Worm (Caenorhabditis elegans): ENCODE data around the gene Y48G9A.9.

Y48G9A.9 gene

DNA sequence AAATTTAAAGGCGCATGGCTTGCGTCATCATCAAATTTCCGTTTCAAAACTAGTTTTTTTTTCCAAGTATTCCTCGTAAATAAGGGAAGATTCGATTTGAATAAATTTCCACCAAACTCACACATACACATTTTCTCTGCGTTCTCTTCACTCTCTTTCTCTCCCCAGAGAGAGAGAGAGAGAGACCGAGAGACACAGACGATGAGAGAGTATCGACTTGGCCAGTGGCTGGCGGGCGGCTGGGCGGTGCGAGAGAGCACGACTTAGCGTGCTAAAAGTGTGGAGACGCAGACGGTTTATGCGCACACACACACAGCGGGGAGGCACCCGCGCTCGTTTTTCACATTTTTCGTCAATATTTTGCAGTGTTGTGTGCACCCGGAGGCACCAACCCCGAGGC is 8.3 kb downstream of the Y48G9A.9 start:
- TF ChIP-seq php-3 (GFP tag; IDR thresholded peaks at IDR 0.05) (peak; percentile 44; the same call in 1 of the 2 replicates), nhr-48 (tag; optimal IDR thresholded peaks at IDR 0.05) (peak; percentile 59), fkh-10 (GFP tag; optimal IDR thresholded peaks at IDR 0.05) (peak; percentile 79), nhr-28 (tag; optimal IDR thresholded peaks at IDR 0.05) (peak; percentile 28), mes-2 (tag; optimal IDR thresholded peaks at IDR 0.05; ENCODE audit: poor library complexity, severe bottlenecking) (peak; percentile 65), ceh-28 (tag; optimal IDR thresholded peaks at IDR 0.05) (peak; percentile 71), T26A8.4 (GFP tag; IDR thresholded peaks at IDR 0.05) (peak; percentile 66), mdl-1 (tag; optimal IDR thresholded peaks at IDR 0.05) (peak in 1 of 2 experiments; percentile 66), F49E8.2 (tag; optimal IDR thresholded peaks at IDR 0.05; ENCODE audit: borderline replicate concordance) (no peak), duxl-1 (tag; optimal IDR thresholded peaks at IDR 0.05; ENCODE audit: poor library complexity) (peak; percentile 79), nhr-111 (GFP tag; optimal IDR thresholded peaks at IDR 0.05) (no peak), R02D3.7 (tag; optimal IDR thresholded peaks at IDR 0.05) (no peak), ctbp-1 (GFP tag; IDR thresholded peaks at IDR 0.05) (peak; percentile 79), set-16 (GFP tag; IDR thresholded peaks at IDR 0.05) (peak; percentile 87), hif-1 (tag; optimal IDR thresholded peaks at IDR 0.05) (peak; percentile 5 to 71), Y105C5A.15 (GFP tag; IDR thresholded peaks at IDR 0.05) (no peak), F37D6.2 (tag; optimal IDR thresholded peaks at IDR 0.05) (peak; percentile 40), snpc-1.2 (GFP tag; IDR thresholded peaks at IDR 0.05) (no peak), ceh-20 (GFP tag; IDR thresholded peaks at IDR 0.05) (0 out of 2 replicates have a peak, but pooled peaks have one; percentile 27), attf-4 (tag; optimal IDR thresholded peaks at IDR 0.05) (no peak), aha-1 (tag) (peak; percentile 98), nhr-76 (tag; optimal IDR thresholded peaks at IDR 0.05) (no peak), daf-16 (GFP tag; optimal IDR thresholded peaks at IDR 0.05) (peak in 1 of 2 experiments; percentile 32), daf-16 (tag; optimal IDR thresholded peaks at IDR 0.05) (peak; percentile 58), lsy-2 (tag; optimal IDR thresholded peaks at IDR 0.05) (peak; percentile 33 to 77), rbr-2 (tag; optimal IDR thresholded peaks at IDR 0.05) (peak; percentile 80), ces-1 (GFP tag; optimal IDR thresholded peaks at IDR 0.05) (peak; percentile 90), egl-43 (GFP tag; IDR thresholded peaks at IDR 0.05) (peak; percentile 79; the same call in 1 of the 2 replicates), lin-38 (GFP tag; IDR thresholded peaks at IDR 0.05) (peak; percentile 64), zfp-2 (tag; optimal IDR thresholded peaks at IDR 0.05) (peak; percentile 44), nhr-6 (tag; optimal IDR thresholded peaks at IDR 0.05) (peak; percentile 71), dpl-1 (GFP tag; optimal IDR thresholded peaks at IDR 0.05) (peak; percentile 24), madf-9 (GFP tag; conservative IDR thresholded peaks at IDR 0.05) (no peak), dve-1 (tag; optimal IDR thresholded peaks at IDR 0.05; ENCODE audit: insufficient read depth) (peak; percentile 68), lin-1 (GFP tag; IDR thresholded peaks at IDR 0.05) (0 out of 2 replicates have a peak, but pooled peaks have one; percentile 41), mep-1 (tag; optimal IDR thresholded peaks at IDR 0.05) (peak; percentile 77), mdt-29 (GFP tag; IDR thresholded peaks at IDR 0.05) (no peak), lin-13 (GFP tag; optimal IDR thresholded peaks at IDR 0.05) (peak; percentile 67), hlh-11 (tag; optimal IDR thresholded peaks at IDR 0.05) (peak; percentile 87), spr-1 (tag; optimal IDR thresholded peaks at IDR 0.05) (peak; percentile 21), hlh-30 (tag; optimal IDR thresholded peaks at IDR 0.05; ENCODE audit: insufficient read depth) (peak; percentile 71), egl-27 (tag; optimal IDR thresholded peaks at IDR 0.05) (no peak), nhr-11 (tag; optimal IDR thresholded peaks at IDR 0.05) (peak; percentile 17), hmg-1.1 (GFP tag; IDR thresholded peaks at IDR 0.05) (peak; percentile 90), dmd-9 (GFP tag; IDR thresholded peaks at IDR 0.05) (0 out of 2 replicates have a peak, but pooled peaks have one; percentile 5), dmd-6 (GFP tag; IDR thresholded peaks at IDR 0.05) (peak; percentile 56), vab-7 (GFP tag; IDR thresholded peaks at IDR 0.05) (peak; percentile 45), zip-2 (tag; optimal IDR thresholded peaks at IDR 0.05) (no peak), nhr-102 (tag; optimal IDR thresholded peaks at IDR 0.05) (peak; percentile 32)

All from whole organism, L4 larva.